Worm (Caenorhabditis elegans) whole organism, L4/young adult: ENCODE data around the gene B0280.17.

ENCODE experiments used
- W03F9.2 ChIP-seq: fragments of 150-350 bp; optimal IDR thresholded peaks from 2 replicates; lab custom pipeline; 2014; ENCODE audit warnings: missing biosample characterization, missing genetic modification characterization
- dao-5 ChIP-seq: sonication (generic microtip); optimal IDR thresholded peaks from 2 replicates; lab custom pipeline; 2016; ENCODE audit warnings: missing genotype, missing genetic modification characterization, moderate library complexity, missing compliant biosample characterization
- him-1 ChIP-seq: sonication (generic microtip); optimal IDR thresholded peaks from 2 replicates; lab custom pipeline; 2016; ENCODE audit warnings: missing genotype, missing genetic modification reagents, missing genetic modification characterization, missing compliant biosample characterization

- no peak for TF ChIP-seq him-1 (tag; lab: Kevin White, UChicago)
- TF ChIP-seq dao-5 (tag; lab: Kevin White, UChicago): no peak
- no peak for TF ChIP-seq W03F9.2
These were observed 23.3 kb upstream of the B0280.17 start for ce11 chrIII:7159246-7159645.
